Fruit fly (Drosophila melanogaster) whole organism, prepupa: ENCODE results near the gene Axs.
A peak's percentile ranks its signal among the peaks of the same experiment; 100 is the strongest.

Experiments used
- CG10631 ChIP-seq: fragments of 200-800 bp; sonication (Bioruptor generic); optimal IDR thresholded peaks from 2 replicates; lab custom pipeline; 2016; ENCODE audit warnings: missing biosample characterization, missing genetic modification characterization
- CG11294 ChIP-seq: fragments of 200-800 bp; sonication (Bioruptor generic); IDR thresholded peaks from 2 replicates; pipeline ENCODE4 v1.3.6; 2022; ENCODE audit warnings: missing biosample characterization, missing genetic modification characterization
- CG15336 ChIP-seq: fragments of 200-800 bp; sonication (Bioruptor generic); IDR thresholded peaks from 2 replicates; pipeline ENCODE4 v1.3.6; 2022; ENCODE audit warnings: missing biosample characterization, missing genetic modification characterization
- CG1621 ChIP-seq: fragments of 200-800 bp; sonication (Bioruptor generic); optimal IDR thresholded peaks from 3 replicates; lab custom pipeline; 2018; ENCODE audit warnings: missing biosample characterization, mild to moderate bottlenecking, missing genetic modification characterization
- CG32006 ChIP-seq: fragments of 200-800 bp; sonication (Bioruptor generic); optimal IDR thresholded peaks from 3 replicates; lab custom pipeline; 2017; ENCODE audit warnings: missing biosample characterization, mild to moderate bottlenecking, missing genetic modification characterization
- CG4318 ChIP-seq: fragments of 200-800 bp; sonication (Bioruptor generic); optimal IDR thresholded peaks from 3 replicates; lab custom pipeline; 2017; ENCODE audit warnings: missing biosample characterization, mild to moderate bottlenecking, missing genetic modification characterization
- CG6163 ChIP-seq: fragments of 200-800 bp; sonication (Bioruptor generic); IDR thresholded peaks from 3 replicates; pipeline ENCODE4 v1.3.6; 2022; ENCODE audit warnings: missing biosample characterization, missing genetic modification characterization
- CG6854 ChIP-seq: fragments of 200-800 bp; sonication (Bioruptor generic); optimal IDR thresholded peaks from 2 replicates; lab custom pipeline; 2017; ENCODE audit warnings: missing biosample characterization, mild to moderate bottlenecking, missing genetic modification characterization
- CG8119 ChIP-seq: fragments of 200-800 bp; sonication (Bioruptor generic); IDR thresholded peaks from 3 replicates; pipeline ENCODE4 v1.3.6; 2022; ENCODE audit warnings: missing biosample characterization, missing genetic modification characterization
- CG8632 ChIP-seq: fragments of 200-800 bp; sonication (Bioruptor generic); optimal IDR thresholded peaks from 3 replicates; lab custom pipeline; 2016; ENCODE audit warnings: missing biosample characterization, missing genetic modification characterization
- Eip75B ChIP-seq: fragments of 200-800 bp; sonication (Bioruptor generic); optimal IDR thresholded peaks from 3 replicates; lab custom pipeline; 2016; ENCODE audit warnings: missing biosample characterization, missing genetic modification characterization
- Eip78C ChIP-seq: fragments of 200-800 bp; sonication (Bioruptor generic); peaks from one replicate; lab custom pipeline; 2016; ENCODE audit warnings: missing biosample characterization, missing genetic modification characterization
- Eip93F ChIP-seq: fragments of 200-800 bp; sonication (Bioruptor generic); optimal IDR thresholded peaks from 2 replicates; lab custom pipeline; 2016; ENCODE audit warnings: missing biosample characterization, mild to moderate bottlenecking, missing genetic modification characterization
- Ets21C ChIP-seq: fragments of 200-800 bp; sonication (Bioruptor generic); optimal IDR thresholded peaks from 3 replicates; lab custom pipeline; 2016; ENCODE audit warnings: missing biosample characterization, missing genetic modification characterization
- Ets96B ChIP-seq: fragments of 200-800 bp; optimal IDR thresholded peaks from 2 replicates; lab custom pipeline; 2019; ENCODE audit warnings: missing biosample characterization, mild to moderate bottlenecking, missing genetic modification characterization, moderate library complexity
- Gug ChIP-seq: fragments of 200-800 bp; sonication (Bioruptor generic); IDR thresholded peaks from 2 replicates; pipeline ENCODE4 v1.3.6; 2022; ENCODE audit warnings: missing biosample characterization, missing genetic modification characterization
- Hr39 ChIP-seq: fragments of 200-800 bp; sonication (Bioruptor generic); optimal IDR thresholded peaks from 2 replicates; lab custom pipeline; 2016; ENCODE audit warnings: missing biosample characterization, missing genetic modification characterization
- Hr4 ChIP-seq: fragments of 200-800 bp; sonication (Bioruptor generic); optimal IDR thresholded peaks from 3 replicates; lab custom pipeline; 2016; ENCODE audit warnings: missing biosample characterization, missing genetic modification characterization
- Met ChIP-seq: fragments of 200-800 bp; sonication (Bioruptor generic); optimal IDR thresholded peaks from 3 replicates; lab custom pipeline; 2016; ENCODE audit warnings: missing biosample characterization, missing genetic modification characterization
- OdsH ChIP-seq: fragments of 200-800 bp; sonication (Bioruptor generic); optimal IDR thresholded peaks from 3 replicates; lab custom pipeline; 2016; ENCODE audit warnings: missing biosample characterization, missing genetic modification characterization
- Sox102F ChIP-seq: fragments of 200-800 bp; sonication (Bioruptor generic); optimal IDR thresholded peaks from 2 replicates; lab custom pipeline; 2016; ENCODE audit warnings: missing biosample characterization, mild to moderate bottlenecking, missing genetic modification characterization
- Sox14 ChIP-seq: fragments of 200-800 bp; sonication (Bioruptor generic); optimal IDR thresholded peaks from 3 replicates; lab custom pipeline; 2016; ENCODE audit warnings: missing biosample characterization, missing genetic modification characterization
- Sox15 ChIP-seq: fragments of 200-800 bp; sonication (Bioruptor generic); optimal IDR thresholded peaks from 3 replicates; lab custom pipeline; 2016; ENCODE audit warnings: missing biosample characterization, missing genetic modification characterization
- achi ChIP-seq: fragments of 200-800 bp; sonication (Bioruptor generic); optimal IDR thresholded peaks from 3 replicates; lab custom pipeline; 2016; ENCODE audit warnings: missing biosample characterization, missing genetic modification characterization
- cyc ChIP-seq: fragments of 200-800 bp; sonication (Bioruptor generic); optimal IDR thresholded peaks from 3 replicates; lab custom pipeline; 2016; ENCODE audit warnings: missing biosample characterization, missing genetic modification characterization
- dsx ChIP-seq: fragments of 200-800 bp; optimal IDR thresholded peaks from 3 replicates; lab custom pipeline; 2019; ENCODE audit warnings: missing biosample characterization, mild to moderate bottlenecking, missing genetic modification characterization, moderate library complexity; ENCODE audit not compliant: poor library complexity, severe bottlenecking
- eg ChIP-seq: fragments of 200-800 bp; sonication (Bioruptor generic); IDR thresholded peaks from 3 replicates; pipeline ENCODE4 v1.3.6; 2022; ENCODE audit warnings: missing biosample characterization, missing genetic modification characterization
- esn ChIP-seq: fragments of 200-800 bp; sonication (Bioruptor generic); optimal IDR thresholded peaks from 2 replicates; lab custom pipeline; 2016; ENCODE audit warnings: missing biosample characterization, mild to moderate bottlenecking, missing genetic modification characterization, moderate library complexity
- lz ChIP-seq: fragments of 200-800 bp; sonication (Bioruptor generic); optimal IDR thresholded peaks from 3 replicates; lab custom pipeline; 2016; ENCODE audit warnings: missing biosample characterization, missing genetic modification characterization
- net ChIP-seq: fragments of 200-800 bp; sonication (Bioruptor generic); optimal IDR thresholded peaks from 3 replicates; lab custom pipeline; 2016; ENCODE audit warnings: missing biosample characterization, missing genetic modification characterization
- salr ChIP-seq, 2 experiments: fragments of 200-800 bp; sonication (Bioruptor generic); optimal IDR thresholded peaks; 3 replicates each; lab custom pipeline; 2016 to 2018; ENCODE audit warnings: missing biosample characterization in 2 of 2, missing genetic modification characterization in 2 of 2, mild to moderate bottlenecking in 1 of 2
- spab ChIP-seq: fragments of 200-800 bp; sonication (Bioruptor generic); optimal IDR thresholded peaks from 2 replicates; lab custom pipeline; 2017; ENCODE audit warnings: missing biosample characterization, mild to moderate bottlenecking, missing genetic modification characterization, missing genetic modification reagents
- svp ChIP-seq: fragments of 200-800 bp; sonication (Bioruptor generic); peaks from one replicate; lab custom pipeline; 2016; ENCODE audit warnings: missing biosample characterization, missing genetic modification characterization
- vri ChIP-seq: fragments of 200-800 bp; sonication (Bioruptor generic); optimal IDR thresholded peaks from 3 replicates; lab custom pipeline; 2016; ENCODE audit warnings: missing biosample characterization, mild to moderate bottlenecking, missing genetic modification characterization

Gene Axs

dm6 chrX:16703747-16704146 is 20.1 kb upstream of the Axs start, which contains the start of the genes CG9673 and CG4653:
Gene CG9673 (minus strand): TSS chrX:16703884.
Gene CG4653 (plus strand): TSS chrX:16704081.
- TF ChIP-seq vri (GFP tag; lab: Kevin White, UChicago) (peak; percentile 38), CG11294 (no peak)

dm6 chrX:16701941-16702340 is 18.2 kb upstream of the Axs start, which contains the start of gene sphe:
Gene sphe (minus strand): TSS chrX:16701972.
- TF ChIP-seq vri (GFP tag; lab: Kevin White, UChicago) (peak; percentile 84), lz (GFP tag; lab: Kevin White, UChicago) (no peak)

- no peak for TF ChIP-seq CG8632 (GFP tag; lab: Kevin White, UChicago)
- TF ChIP-seq cyc (GFP tag; lab: Kevin White, UChicago), result no peak
- no peak for TF ChIP-seq CG11294
- no peak for TF ChIP-seq achi (GFP tag; lab: Kevin White, UChicago)
- TF ChIP-seq OdsH, result no peak
- TF ChIP-seq Hr39 (GFP tag; lab: Kevin White, UChicago), result no peak
- no peak for TF ChIP-seq dsx (GFP tag; lab: Kevin White, UChicago)
- no peak for TF ChIP-seq esn (GFP tag; lab: Kevin White, UChicago)
- TF ChIP-seq Gug, result no peak
- TF ChIP-seq CG8119 (GFP tag; lab: Robert Waterston, UW), result no peak
- TF ChIP-seq CG32006 (GFP tag; lab: Kevin White, UChicago), result no peak
- no peak for TF ChIP-seq CG1621 (tag; lab: Kevin White, UChicago)
- TF ChIP-seq salr (GFP tag; optimal IDR thresholded peaks at IDR 0.05; lab: Kevin White, UChicago), result no peak
- TF ChIP-seq spab (GFP tag; lab: Kevin White, UChicago), result no peak
- TF ChIP-seq Ets21C, result no peak
- TF ChIP-seq Met, result no peak
- TF ChIP-seq CG6163 (GFP tag; lab: Robert Waterston, UW), result no peak
- no peak for TF ChIP-seq Sox15 (GFP tag; lab: Kevin White, UChicago)
- TF ChIP-seq net (GFP tag; lab: Kevin White, UChicago), result no peak
- no peak for TF ChIP-seq eg (GFP tag; lab: Robert Waterston, UW)
These were observed 16.4 kb upstream of the Axs start, which contains the start of gene CG9676 for dm6 chrX:16700070-16700469. Gene CG9676 (minus strand): TSS chrX:16700170.

dm6 chrX:16697882-16698571 is 14.3 kb upstream of the Axs start:
- TF ChIP-seq Sox14 (GFP tag; lab: Kevin White, UChicago) (no peak), Hr4 (peak; percentile 36), svp (GFP tag; lab: Kevin White, UChicago) (peak; percentile 46), achi (GFP tag; lab: Kevin White, UChicago) (no peak), CG32006 (GFP tag; lab: Kevin White, UChicago) (peak; percentile 50), Eip78C (peak; percentile 52), CG4318 (GFP tag; lab: Kevin White, UChicago) (peak; percentile 11), Ets96B (no peak), esn (GFP tag; lab: Kevin White, UChicago) (no peak), CG15336 (GFP tag; lab: Robert Waterston, UW) (0 out of 2 replicates have a peak, but pooled peaks have one; percentile 19)

dm6 chrX:16696614-16697519 is 13.2 kb upstream of the Axs start:
- peak; percentile 69 for TF ChIP-seq CG32006 (GFP tag; lab: Kevin White, UChicago)
- TF ChIP-seq Eip93F (GFP tag; lab: Kevin White, UChicago), result no peak
- peak; percentile 4 for TF ChIP-seq OdsH
- TF ChIP-seq Sox102F (GFP tag; lab: Kevin White, UChicago), result no peak
- no peak for TF ChIP-seq salr (GFP tag; optimal IDR thresholded peaks at IDR 0.05; lab: Kevin White, UChicago)
- peak; percentile 8 for TF ChIP-seq CG4318 (GFP tag; lab: Kevin White, UChicago)
- TF ChIP-seq CG10631 (GFP tag; lab: Kevin White, UChicago), result no peak
- TF ChIP-seq Eip78C, result peak; percentile 66
- no peak for TF ChIP-seq CG6854 (GFP tag; lab: Kevin White, UChicago)
- peak; percentile 5 for TF ChIP-seq Eip75B (GFP tag; lab: Kevin White, UChicago)
- TF ChIP-seq CG15336 (GFP tag; lab: Robert Waterston, UW), result peak; percentile 18; the same call in 1 of the 2 replicates
- TF ChIP-seq svp (GFP tag; lab: Kevin White, UChicago), result peak; percentile 33
- TF ChIP-seq Hr4, result peak; percentile 13
- TF ChIP-seq Ets96B, result no peak
- no peak for TF ChIP-seq CG1621 (tag; lab: Kevin White, UChicago)
- no peak for TF ChIP-seq CG11294
- TF ChIP-seq Sox14 (GFP tag; lab: Kevin White, UChicago), result no peak
